Worm (Caenorhabditis elegans): Measurements from ENCODE around the gene ZK792.12.
A peak's percentile ranks its signal among the peaks of the same experiment; 100 is the strongest.

Gene ZK792.12

ce11 chrIV:11646908-11647307 lies 46.7 kb upstream of the ZK792.12 start:
- TF ChIP-seq hlh-1 (tag; optimal IDR thresholded peaks at IDR 0.05) (peak; percentile 17), ceh-39 (tag; optimal IDR thresholded peaks at IDR 0.05) (no peak), ces-1 (GFP tag; optimal IDR thresholded peaks at IDR 0.05) (no peak), M03D4.4 (tag; optimal IDR thresholded peaks at IDR 0.05) (no peak), lin-13 (tag; optimal IDR thresholded peaks at IDR 0.05) (no peak), nhr-12 (tag; optimal IDR thresholded peaks at IDR 0.05) (no peak), elt-3 (tag; optimal IDR thresholded peaks at IDR 0.05) (no peak)

ce11 chrIV:11649031-11649430 lies 44.6 kb upstream of the ZK792.12 start, which contains the start of gene ZK809.8:
ZK809.8 (minus strand) TSS chrIV:11649064.
- TF ChIP-seq zip-8 (tag; optimal IDR thresholded peaks at IDR 0.05): no peak
- peak; percentile 15 for TF ChIP-seq hlh-1 (tag; optimal IDR thresholded peaks at IDR 0.05)

ce11 chrIV:11650344-11650743 lies 43.2 kb upstream of the ZK792.12 start:
- TF ChIP-seq nhr-76 (tag; optimal IDR thresholded peaks at IDR 0.05): no peak
- TF ChIP-seq sem-2 (GFP tag; optimal IDR thresholded peaks at IDR 0.05): no peak
- TF ChIP-seq mls-2 (tag; optimal IDR thresholded peaks at IDR 0.05): no peak
- no peak for TF ChIP-seq ceh-39 (tag; optimal IDR thresholded peaks at IDR 0.05)
- TF ChIP-seq sptf-1 (tag; optimal IDR thresholded peaks at IDR 0.05): no peak
- no peak for TF ChIP-seq blmp-1 (tag; optimal IDR thresholded peaks at IDR 0.05)
- TF ChIP-seq lsy-2 (tag; optimal IDR thresholded peaks at IDR 0.05): no peak
- no peak for TF ChIP-seq mep-1 (tag; optimal IDR thresholded peaks at IDR 0.05)
- no peak for TF ChIP-seq ham-2 (GFP tag; optimal IDR thresholded peaks at IDR 0.05)
- TF ChIP-seq ceh-43 (GFP tag; optimal IDR thresholded peaks at IDR 0.05): no peak

- TF ChIP-seq cnd-1 (tag; optimal IDR thresholded peaks at IDR 0.05): no peak
- TF ChIP-seq sptf-1 (tag; optimal IDR thresholded peaks at IDR 0.05): no peak
- TF ChIP-seq nhr-28 (tag; optimal IDR thresholded peaks at IDR 0.05): no peak
- TF ChIP-seq mls-2 (tag; optimal IDR thresholded peaks at IDR 0.05): no peak
- no peak for TF ChIP-seq ceh-39 (tag; optimal IDR thresholded peaks at IDR 0.05)
- TF ChIP-seq unc-62 (GFP tag; optimal IDR thresholded peaks at IDR 0.05): no peak
- TF ChIP-seq unc-39 (tag; optimal IDR thresholded peaks at IDR 0.05): no peak
- TF ChIP-seq snpc-4 (tag; optimal IDR thresholded peaks at IDR 0.05): no peak
- TF ChIP-seq nhr-2 (tag; optimal IDR thresholded peaks at IDR 0.05): no peak
- TF ChIP-seq lin-32 (GFP tag; optimal IDR thresholded peaks at IDR 0.05): no peak
- TF ChIP-seq sem-2 (GFP tag; optimal IDR thresholded peaks at IDR 0.05): no peak
- no peak for TF ChIP-seq lin-13 (tag; optimal IDR thresholded peaks at IDR 0.05)
- TF ChIP-seq flh-1 (GFP tag; optimal IDR thresholded peaks at IDR 0.05): no peak
These were observed 41.6 kb upstream of the ZK792.12 start, which contains the start of the genes acl-3 and ndub-6 for ce11 chrIV:11651965-11652453. acl-3 (minus strand) TSS chrIV:11652023. ndub-6 (plus strand) TSS chrIV:11652403.

ce11 chrIV:11655370-11655769 lies 38.2 kb upstream of the ZK792.12 start, which contains the start of gene ent-1:
ent-1 (minus strand) TSS chrIV:11655470.
- no peak for TF ChIP-seq lsy-2 (tag; optimal IDR thresholded peaks at IDR 0.05)
- TF ChIP-seq ceh-43 (GFP tag; optimal IDR thresholded peaks at IDR 0.05): no peak
- TF ChIP-seq mab-5 (tag; optimal IDR thresholded peaks at IDR 0.05): no peak
- TF ChIP-seq elt-3 (tag; optimal IDR thresholded peaks at IDR 0.05): no peak
- no peak for TF ChIP-seq ceh-83 (GFP tag; optimal IDR thresholded peaks at IDR 0.05)
- no peak for TF ChIP-seq unc-120 (tag; optimal IDR thresholded peaks at IDR 0.05; ENCODE audit: poor library complexity, severe bottlenecking)
- no peak for TF ChIP-seq ces-1 (GFP tag; optimal IDR thresholded peaks at IDR 0.05)
- no peak for TF ChIP-seq nhr-76 (tag; optimal IDR thresholded peaks at IDR 0.05)
- TF ChIP-seq nhr-12 (tag; optimal IDR thresholded peaks at IDR 0.05): no peak
- TF ChIP-seq flh-1 (GFP tag; optimal IDR thresholded peaks at IDR 0.05): no peak
- no peak for TF ChIP-seq hlh-1 (tag; optimal IDR thresholded peaks at IDR 0.05)
- no peak for TF ChIP-seq ztf-11 (tag; optimal IDR thresholded peaks at IDR 0.05)
- no peak for TF ChIP-seq lin-32 (GFP tag; optimal IDR thresholded peaks at IDR 0.05)
- TF ChIP-seq blmp-1 (tag; optimal IDR thresholded peaks at IDR 0.05): no peak
- TF ChIP-seq mep-1 (tag; optimal IDR thresholded peaks at IDR 0.05): no peak
- no peak for TF ChIP-seq lin-13 (tag; optimal IDR thresholded peaks at IDR 0.05)
- no peak for TF ChIP-seq unc-39 (tag; optimal IDR thresholded peaks at IDR 0.05)
- no peak for TF ChIP-seq ham-2 (GFP tag; optimal IDR thresholded peaks at IDR 0.05)
- no peak for TF ChIP-seq elt-1 (tag; optimal IDR thresholded peaks at IDR 0.05; ENCODE audit: borderline replicate concordance, insufficient read depth)

Data from whole organism, mixed stage, embryonic.